Worm (Caenorhabditis elegans) whole organism, mixed stage, embryonic: ENCODE results near the gene C34C12.6.

Experiments used
- bed-3 ChIP-seq: fragments of 200-800 bp; sonication (Bioruptor generic); optimal IDR thresholded peaks from 3 replicates; lab custom pipeline; 2018; ENCODE audit warnings: mild to moderate bottlenecking, missing genetic modification characterization, moderate library complexity, missing compliant biosample characterization
- blmp-1 ChIP-seq: fragments of 150-350 bp; optimal IDR thresholded peaks from 2 replicates; lab custom pipeline; 2014; ENCODE audit warnings: missing biosample characterization, missing genetic modification characterization
- ceh-39 ChIP-seq: fragments of 150-350 bp; optimal IDR thresholded peaks from 2 replicates; lab custom pipeline; 2014; ENCODE audit warnings: missing biosample characterization, missing genetic modification characterization
- ceh-43 ChIP-seq: fragments of 200-800 bp; sonication (Bioruptor generic); optimal IDR thresholded peaks from 2 replicates; lab custom pipeline; 2018; ENCODE audit warnings: mild to moderate bottlenecking, missing genetic modification characterization, moderate library complexity, missing compliant biosample characterization
- ceh-83 ChIP-seq: fragments of 200-800 bp; sonication (Bioruptor generic); optimal IDR thresholded peaks from 2 replicates; lab custom pipeline; 2018; ENCODE audit warnings: mild to moderate bottlenecking, missing genetic modification characterization, missing compliant biosample characterization
- ces-1 ChIP-seq: fragments of 150-350 bp; optimal IDR thresholded peaks from 2 replicates; lab custom pipeline; 2014; ENCODE audit warnings: missing biosample characterization, missing genetic modification reagents, missing genetic modification characterization
- cnd-1 ChIP-seq: fragments of 200-800 bp; sonication (Bioruptor generic); optimal IDR thresholded peaks from 2 replicates; lab custom pipeline; 2018; ENCODE audit warnings: mild to moderate bottlenecking, missing genetic modification characterization, missing compliant biosample characterization
- drap-1 ChIP-seq: fragments of 200-800 bp; sonication (Bioruptor generic); optimal IDR thresholded peaks from 3 replicates; lab custom pipeline; 2018; ENCODE audit warnings: mild to moderate bottlenecking, missing genetic modification characterization, missing compliant biosample characterization
- elt-1 ChIP-seq: sonication (generic microtip); optimal IDR thresholded peaks from 2 replicates; lab custom pipeline; 2017; ENCODE audit warnings: missing genetic modification characterization, mild to moderate bottlenecking, missing compliant biosample characterization, antibody characterized with exemption, moderate library complexity, borderline replicate concordance; ENCODE audit not compliant: insufficient read depth
- elt-3 ChIP-seq: fragments of 150-350 bp; optimal IDR thresholded peaks from 2 replicates; lab custom pipeline; 2014; ENCODE audit warnings: missing biosample characterization, missing genetic modification characterization
- flh-1 ChIP-seq: fragments of 200-800 bp; sonication (Bioruptor generic); optimal IDR thresholded peaks from 2 replicates; lab custom pipeline; 2018; ENCODE audit warnings: mild to moderate bottlenecking, missing genetic modification characterization, moderate library complexity, missing compliant biosample characterization
- ham-2 ChIP-seq: fragments of 200-800 bp; sonication (Bioruptor generic); optimal IDR thresholded peaks from 2 replicates; lab custom pipeline; 2018; ENCODE audit warnings: mild to moderate bottlenecking, missing genetic modification characterization, missing compliant biosample characterization
- hlh-1 ChIP-seq: fragments of 150-350 bp; optimal IDR thresholded peaks from 2 replicates; lab custom pipeline; 2014; ENCODE audit warnings: missing biosample characterization, missing genetic modification reagents, missing genetic modification characterization
- lin-13 ChIP-seq: fragments of 150-350 bp; optimal IDR thresholded peaks from 2 replicates; lab custom pipeline; 2014; ENCODE audit warnings: missing biosample characterization, missing genetic modification characterization
- lin-32 ChIP-seq: fragments of 200-800 bp; sonication (Bioruptor generic); optimal IDR thresholded peaks from 2 replicates; lab custom pipeline; 2018; ENCODE audit warnings: mild to moderate bottlenecking, missing genetic modification characterization, missing compliant biosample characterization
- lsy-2 ChIP-seq: fragments of 150-350 bp; optimal IDR thresholded peaks from 2 replicates; lab custom pipeline; 2014; ENCODE audit warnings: missing biosample characterization, missing genetic modification characterization
- mab-5 ChIP-seq: fragments of 150-350 bp; optimal IDR thresholded peaks from 2 replicates; lab custom pipeline; 2014; ENCODE audit warnings: missing biosample characterization, missing genetic modification characterization
- mep-1 ChIP-seq: fragments of 150-350 bp; optimal IDR thresholded peaks from 2 replicates; lab custom pipeline; 2017; ENCODE audit warnings: missing biosample characterization, missing genetic modification reagents, missing genetic modification characterization, inconsistent platforms
- mls-2 ChIP-seq: sonication (generic microtip); optimal IDR thresholded peaks from 2 replicates; lab custom pipeline; 2016; ENCODE audit warnings: mild to moderate bottlenecking, missing genetic modification characterization, moderate library complexity, missing compliant biosample characterization
- nhr-12 ChIP-seq: fragments of 150-350 bp; optimal IDR thresholded peaks from 2 replicates; lab custom pipeline; 2014; ENCODE audit warnings: missing biosample characterization, missing genetic modification characterization
- nhr-2 ChIP-seq: fragments of 150-350 bp; optimal IDR thresholded peaks from 2 replicates; lab custom pipeline; 2014; ENCODE audit warnings: missing biosample characterization, missing genetic modification characterization
- nhr-237 ChIP-seq: fragments of 150-350 bp; optimal IDR thresholded peaks from 2 replicates; lab custom pipeline; 2014; ENCODE audit warnings: missing biosample characterization, missing genetic modification characterization
- nhr-28 ChIP-seq: fragments of 150-350 bp; optimal IDR thresholded peaks from 2 replicates; lab custom pipeline; 2014; ENCODE audit warnings: missing biosample characterization, missing genetic modification characterization
- nhr-76 ChIP-seq: sonication (generic microtip); optimal IDR thresholded peaks from 2 replicates; lab custom pipeline; 2017; ENCODE audit warnings: missing biosample characterization, missing genetic modification characterization
- pha-4 ChIP-seq: fragments of 150-350 bp; optimal IDR thresholded peaks from 2 replicates; lab custom pipeline; 2018; ENCODE audit warnings: missing biosample characterization, missing genetic modification reagents, missing genetic modification characterization
- snpc-4 ChIP-seq: fragments of 150-350 bp; optimal IDR thresholded peaks from 2 replicates; lab custom pipeline; 2014; ENCODE audit warnings: missing biosample characterization, missing genetic modification characterization
- sptf-1 ChIP-seq: sonication (generic microtip); optimal IDR thresholded peaks from 2 replicates; lab custom pipeline; 2017; ENCODE audit warnings: mild to moderate bottlenecking, missing genetic modification characterization, moderate library complexity, missing compliant biosample characterization
- tbx-8 ChIP-seq: fragments of 200-800 bp; sonication (Bioruptor generic); optimal IDR thresholded peaks from 2 replicates; lab custom pipeline; 2018; ENCODE audit warnings: mild to moderate bottlenecking, missing genetic modification characterization, moderate library complexity, missing compliant biosample characterization
- unc-120 ChIP-seq: sonication (generic microtip); optimal IDR thresholded peaks from 2 replicates; lab custom pipeline; 2017; ENCODE audit warnings: missing genetic modification characterization, missing compliant biosample characterization; ENCODE audit not compliant: poor library complexity, severe bottlenecking
- unc-39 ChIP-seq: fragments of 150-350 bp; optimal IDR thresholded peaks from 2 replicates; lab custom pipeline; 2014; ENCODE audit warnings: missing biosample characterization, missing genetic modification characterization
- unc-62 ChIP-seq: fragments of 150-350 bp; optimal IDR thresholded peaks from 2 replicates; lab custom pipeline; 2014; ENCODE audit warnings: missing biosample characterization, missing genetic modification reagents, missing genetic modification characterization
- zip-8 ChIP-seq: fragments of 150-350 bp; optimal IDR thresholded peaks from 2 replicates; lab custom pipeline; 2014; ENCODE audit warnings: missing biosample characterization, missing genetic modification characterization
- ztf-11 ChIP-seq: fragments of 150-350 bp; optimal IDR thresholded peaks from 2 replicates; lab custom pipeline; 2014; ENCODE audit warnings: missing biosample characterization, missing genetic modification characterization

The C34C12.6 gene

DNA sequence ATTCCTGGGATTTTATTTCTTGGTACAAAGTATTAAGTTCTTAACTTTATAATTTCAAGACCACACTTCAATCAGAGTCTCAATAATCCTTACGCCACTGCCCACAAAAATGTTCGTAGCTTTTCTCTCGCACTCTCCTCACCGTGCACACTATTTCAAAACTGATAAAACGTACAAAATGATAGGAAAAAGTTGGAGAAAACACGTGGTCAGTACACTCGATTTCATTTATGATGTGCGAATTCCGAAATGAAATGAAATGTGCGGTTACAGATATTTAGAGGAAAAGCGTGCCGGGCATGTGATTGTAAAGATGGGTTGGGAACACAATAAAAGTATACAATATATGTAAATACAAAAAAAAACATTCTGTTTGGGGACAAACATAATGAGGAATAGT lies 38.0 kb downstream of the C34C12.6 start:
- no peak for TF ChIP-seq nhr-2
- no peak for TF ChIP-seq ztf-11 (tag; lab: Kevin White, UChicago)
- no peak for TF ChIP-seq nhr-12
- no peak for TF ChIP-seq nhr-28 (tag; lab: Kevin White, UChicago)
- TF ChIP-seq snpc-4 (tag; lab: Kevin White, UChicago) = no peak

DNA sequence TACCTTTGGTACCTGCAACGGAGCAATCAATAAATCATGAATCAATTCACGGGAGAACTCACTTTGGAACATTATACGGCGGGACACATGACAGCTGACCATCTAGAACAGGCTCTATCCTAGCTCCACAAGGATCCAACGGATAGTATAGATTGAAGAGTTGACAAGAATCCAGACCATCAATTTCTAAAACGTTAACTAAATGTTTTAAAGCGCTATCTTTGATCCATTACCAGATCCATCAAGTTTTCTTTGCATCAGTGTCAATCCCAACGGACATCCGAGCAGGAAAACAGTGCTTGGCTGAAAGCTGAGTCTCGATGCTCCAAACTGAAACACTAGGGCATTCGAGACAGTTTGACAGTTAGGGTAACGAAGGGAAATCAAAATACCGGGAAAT lies 41.0 kb downstream of the C34C12.6 start:
- TF ChIP-seq lin-13 (tag; lab: Kevin White, UChicago) (no peak), lin-32 (GFP tag; lab: Kevin White, UChicago) (no peak), ceh-43 (GFP tag; lab: Kevin White, UChicago) (no peak), unc-39 (tag; lab: Kevin White, UChicago) (no peak), mls-2 (no peak), snpc-4 (tag; lab: Kevin White, UChicago) (no peak), nhr-12 (no peak)

DNA sequence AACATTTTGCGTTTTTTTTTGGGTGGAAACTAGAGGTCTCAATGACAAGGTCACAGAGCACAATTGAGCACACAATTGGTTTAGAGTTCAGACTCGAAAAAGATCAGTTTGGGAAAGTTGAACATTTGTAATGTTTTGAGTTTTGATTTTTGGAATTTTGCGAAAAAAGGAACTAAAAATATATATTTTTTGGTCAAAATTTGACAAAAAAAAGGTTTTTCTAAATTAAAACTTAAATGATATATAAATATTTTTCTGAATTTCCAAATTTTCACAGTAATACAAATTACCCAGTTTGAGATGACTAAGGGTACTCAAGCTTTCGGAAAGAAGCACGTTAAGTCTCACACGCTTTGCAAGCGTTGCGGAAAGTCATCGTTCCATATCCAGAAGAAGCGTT lies 46.0 kb downstream of the C34C12.6 start, which contains the start of gene rpl-37:
rpl-37 (plus strand) TSS at position 301 of the 400 bp plus-strand sequence.
- TF ChIP-seq mls-2 = no peak
- TF ChIP-seq unc-62 (GFP tag; lab: Kevin White, UChicago) = no peak
- TF ChIP-seq lsy-2 (tag; lab: Kevin White, UChicago) = no peak
- no peak for TF ChIP-seq nhr-28 (tag; lab: Kevin White, UChicago)
- TF ChIP-seq sptf-1 (tag; lab: Kevin White, UChicago) = no peak
- no peak for TF ChIP-seq blmp-1
- no peak for TF ChIP-seq unc-39 (tag; lab: Kevin White, UChicago)
- no peak for TF ChIP-seq mab-5 (tag; lab: Kevin White, UChicago)
- no peak for TF ChIP-seq drap-1 (GFP tag; lab: Kevin White, UChicago)
- no peak for TF ChIP-seq flh-1 (GFP tag; lab: Kevin White, UChicago)
- no peak for TF ChIP-seq pha-4 (tag; lab: Kevin White, UChicago)
- no peak for TF ChIP-seq nhr-2
- no peak for TF ChIP-seq mep-1 (tag; lab: Kevin White, UChicago)
- TF ChIP-seq ceh-43 (GFP tag; lab: Kevin White, UChicago) = no peak
- TF ChIP-seq hlh-1 = no peak
- no peak for TF ChIP-seq elt-1
- no peak for TF ChIP-seq nhr-237
- TF ChIP-seq bed-3 = no peak

DNA sequence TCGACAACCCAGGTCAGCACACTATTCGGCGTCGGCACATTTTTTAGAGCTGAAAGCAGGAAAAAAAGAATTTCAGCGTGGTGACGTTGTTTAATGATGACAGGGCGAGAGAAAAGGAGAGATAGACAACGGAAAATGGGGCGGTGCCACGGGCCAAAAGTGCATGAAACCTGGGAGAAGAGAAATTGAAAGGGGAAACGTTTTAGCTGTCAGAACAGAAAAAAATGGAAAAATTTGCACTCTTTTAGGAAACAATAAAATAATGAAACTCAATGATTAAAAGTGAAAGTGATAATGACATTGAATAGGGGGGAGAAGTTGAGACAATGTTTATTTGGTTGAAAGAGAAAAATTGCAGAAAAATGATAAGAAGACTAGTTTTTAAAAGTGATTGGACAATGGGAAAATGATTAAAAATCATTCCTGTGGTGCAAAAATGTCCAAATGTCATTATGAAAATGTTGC lies 47.4 kb downstream of the C34C12.6 start, which contains the start of gene pitp-1:
pitp-1 (minus strand) TSS at position 51 of the 465 bp plus-strand sequence.
- TF ChIP-seq ceh-83 (GFP tag; lab: Kevin White, UChicago) = no peak
- TF ChIP-seq nhr-12 = no peak
- TF ChIP-seq ham-2 = no peak
- TF ChIP-seq sptf-1 (tag; lab: Kevin White, UChicago) = no peak
- no peak for TF ChIP-seq flh-1 (GFP tag; lab: Kevin White, UChicago)
- TF ChIP-seq mep-1 (tag; lab: Kevin White, UChicago) = no peak
- TF ChIP-seq, all 35 proteins: peak for 0

DNA sequence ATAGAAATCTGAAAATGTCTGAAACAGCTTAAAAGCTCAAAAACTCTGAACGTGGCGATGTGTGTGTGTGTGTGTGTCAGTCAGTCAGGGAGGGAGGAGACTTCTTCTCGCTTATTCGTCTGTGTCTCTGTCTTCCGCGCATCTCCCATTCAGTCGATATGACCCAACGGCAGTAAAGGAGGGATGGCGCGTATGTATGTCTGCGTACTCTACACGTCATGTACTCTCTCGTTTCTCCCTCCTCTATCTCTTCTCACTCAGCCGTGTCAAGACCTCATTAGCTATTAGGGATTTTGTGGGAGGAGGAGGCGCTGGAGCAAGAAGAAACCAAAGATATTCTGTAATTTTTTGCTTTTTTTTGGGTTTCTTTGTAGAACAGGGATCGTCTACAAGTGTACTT lies 49.6 kb downstream of the C34C12.6 start:
- TF ChIP-seq ceh-43 (GFP tag; lab: Kevin White, UChicago) (no peak), elt-3 (tag; lab: Kevin White, UChicago) (no peak), lin-32 (GFP tag; lab: Kevin White, UChicago) (no peak), pha-4 (tag; lab: Kevin White, UChicago) (peak; percentile 59), lin-13 (tag; lab: Kevin White, UChicago) (peak; percentile 36), elt-1 (no peak), tbx-8 (GFP tag; lab: Kevin White, UChicago) (peak; percentile 2), nhr-12 (no peak), nhr-76 (no peak), nhr-2 (peak; percentile 53), snpc-4 (tag; lab: Kevin White, UChicago) (no peak), unc-120 (tag; lab: Kevin White, UChicago) (peak; percentile 94), ceh-39 (tag; lab: Kevin White, UChicago) (peak; percentile 64), nhr-237 (peak; percentile 17), ztf-11 (tag; lab: Kevin White, UChicago) (no peak), ces-1 (GFP tag; lab: Kevin White, UChicago) (peak; percentile 89), hlh-1 (peak; percentile 33), cnd-1 (no peak), ham-2 (peak; percentile 72), unc-62 (GFP tag; lab: Kevin White, UChicago) (peak; percentile 62), zip-8 (tag; lab: Kevin White, UChicago) (no peak), drap-1 (GFP tag; lab: Kevin White, UChicago) (no peak), flh-1 (GFP tag; lab: Kevin White, UChicago) (no peak), blmp-1 (no peak), mls-2 (no peak), sptf-1 (tag; lab: Kevin White, UChicago) (no peak), mep-1 (tag; lab: Kevin White, UChicago) (peak; percentile 92)
